Worm (Caenorhabditis elegans) whole organism, young adult: ENCODE results near the gene C05A2.4.

ENCODE experiments used
- D2030.7 ChIP-seq: fragments of 200-800 bp; sonication (Bioruptor generic); IDR thresholded peaks from 2 replicates; pipeline ENCODE4 v1.3.6; 2022; ENCODE audit warnings: missing genetic modification reagents, missing genetic modification characterization, missing compliant biosample characterization
- K11D2.4 ChIP-seq: fragments of 200-800 bp; sonication (Bioruptor generic); IDR thresholded peaks from 2 replicates; pipeline ENCODE4 v1.3.6; 2022; ENCODE audit warnings: missing genetic modification reagents, missing genetic modification characterization, missing compliant biosample characterization
- Y53F4B.3 ChIP-seq: fragments of 200-800 bp; sonication (Bioruptor generic); IDR thresholded peaks from 2 replicates; pipeline ENCODE4 v1.3.6; 2022; ENCODE audit warnings: missing genetic modification reagents, missing genetic modification characterization, missing compliant biosample characterization
- Y53G8AR.9 ChIP-seq: fragments of 200-800 bp; sonication (Bioruptor generic); conservative IDR thresholded peaks from 2 replicates; pipeline ENCODE4 v1.3.6; 2022; ENCODE audit warnings: missing genetic modification reagents, missing genetic modification characterization, missing compliant biosample characterization
- ama-1 ChIP-seq, 3 experiments: fragments of 150-350 bp in 1 of 3; sonication (generic microtip) in 2 of 3; optimal IDR thresholded peaks; 2 replicates each; lab custom pipeline; 2014 to 2018; ENCODE audit warnings: missing biosample characterization in 2 of 3, missing genetic modification characterization in 2 of 3, missing genetic modification reagents in 2 of 3
- aptf-2 ChIP-seq: fragments of 200-800 bp; sonication (Bioruptor generic); conservative IDR thresholded peaks from 2 replicates; pipeline ENCODE4 v1.3.6; 2022; ENCODE audit warnings: missing genetic modification reagents, missing genetic modification characterization, missing compliant biosample characterization
- atf-7 ChIP-seq: sonication (generic microtip); optimal IDR thresholded peaks from 2 replicates; lab custom pipeline; 2017; ENCODE audit warnings: mild to moderate bottlenecking, missing genetic modification characterization, missing compliant biosample characterization
- attf-3 ChIP-seq: fragments of 200-800 bp; sonication (Bioruptor generic); conservative IDR thresholded peaks from 2 replicates; pipeline ENCODE4 v1.3.6; 2022; ENCODE audit warnings: missing genetic modification reagents, missing genetic modification characterization, missing compliant biosample characterization
- bed-1 ChIP-seq: fragments of 200-800 bp; sonication (Bioruptor generic); IDR thresholded peaks from 2 replicates; pipeline ENCODE4 v1.3.6; 2022; ENCODE audit warnings: missing genetic modification reagents, missing genetic modification characterization, missing compliant biosample characterization
- cebp-1 ChIP-seq, 2 experiments: fragments of 200-800 bp in 1 of 2; sonication (Bioruptor generic) in 1 of 2; sonication (generic microtip) in 1 of 2; IDR thresholded peaks in 1 of 2; optimal IDR thresholded peaks in 1 of 2; 2 replicates each; pipeline versions ENCODE4 v1.3.6 to Lab custom; 2017 to 2022; ENCODE audit warnings: missing compliant biosample characterization in 2 of 2, missing genetic modification characterization in 2 of 2, mild to moderate bottlenecking in 1 of 2, missing genetic modification reagents in 1 of 2, moderate library complexity in 1 of 2
- ceh-40 ChIP-seq: fragments of 200-800 bp; sonication (Bioruptor generic); IDR thresholded peaks from 2 replicates; pipeline ENCODE4 v1.3.6; 2022; ENCODE audit warnings: missing genetic modification characterization, missing compliant biosample characterization
- dox-1 ChIP-seq: fragments of 200-800 bp; sonication (Bioruptor generic); IDR thresholded peaks from 2 replicates; pipeline ENCODE4 v1.3.6; 2022; ENCODE audit warnings: missing genetic modification reagents, missing genetic modification characterization, missing compliant biosample characterization
- dpff-1 ChIP-seq: sonication (generic microtip); optimal IDR thresholded peaks from 2 replicates; lab custom pipeline; 2017; ENCODE audit warnings: mild to moderate bottlenecking, missing genetic modification characterization, missing compliant biosample characterization
- dpl-1 ChIP-seq: fragments of 150-350 bp; optimal IDR thresholded peaks from 2 replicates; lab custom pipeline; 2014; ENCODE audit warnings: missing biosample characterization, missing genetic modification reagents, missing genetic modification characterization
- efl-1 ChIP-seq: fragments of 150-350 bp; optimal IDR thresholded peaks from 2 replicates; lab custom pipeline; 2014; ENCODE audit warnings: missing biosample characterization, missing genetic modification reagents, missing genetic modification characterization
- egl-18 ChIP-seq: fragments of 200-800 bp; sonication (Bioruptor generic); IDR thresholded peaks from 2 replicates; pipeline ENCODE4 v1.3.6; 2022; ENCODE audit warnings: missing genetic modification reagents, missing genetic modification characterization, missing compliant biosample characterization
- ekl-4 ChIP-seq: fragments of 200-800 bp; sonication (Bioruptor generic); IDR thresholded peaks from 2 replicates; pipeline ENCODE4 v1.3.6; 2022; ENCODE audit warnings: missing genetic modification reagents, missing genetic modification characterization, missing compliant biosample characterization
- ets-4 ChIP-seq: fragments of 200-800 bp; sonication (Bioruptor generic); optimal IDR thresholded peaks from 2 replicates; lab custom pipeline; 2018; ENCODE audit warnings: mild to moderate bottlenecking, missing genetic modification characterization, missing compliant biosample characterization
- fkh-3 ChIP-seq: sonication (generic microtip); optimal IDR thresholded peaks from 2 replicates; lab custom pipeline; 2016; ENCODE audit warnings: mild to moderate bottlenecking, missing genetic modification characterization, missing compliant biosample characterization
- hlh-12 ChIP-seq: sonication (generic microtip); optimal IDR thresholded peaks from 2 replicates; lab custom pipeline; 2016; ENCODE audit warnings: missing genetic modification characterization, missing compliant biosample characterization
- hsf-1 ChIP-seq: fragments of 200-800 bp; sonication (Bioruptor generic); IDR thresholded peaks from 2 replicates; pipeline ENCODE4 v1.3.6; 2022; ENCODE audit warnings: missing genetic modification reagents, missing genetic modification characterization, missing compliant biosample characterization
- let-607 ChIP-seq, 2 experiments: fragments of 200-800 bp in 1 of 2; sonication (Bioruptor generic) in 1 of 2; sonication (generic microtip) in 1 of 2; optimal IDR thresholded peaks; 2 replicates each; lab custom pipeline; 2016 to 2018; ENCODE audit warnings: mild to moderate bottlenecking in 2 of 2, missing compliant biosample characterization in 2 of 2, missing genetic modification characterization in 2 of 2, moderate library complexity in 2 of 2, missing genotype in 1 of 2
- lin-40 ChIP-seq: sonication (generic microtip); optimal IDR thresholded peaks from 2 replicates; lab custom pipeline; 2016; ENCODE audit warnings: missing genetic modification characterization, mild to moderate bottlenecking, missing compliant biosample characterization, missing genotype, missing genetic modification reagents
- lir-1 ChIP-seq: fragments of 200-800 bp; sonication (Bioruptor generic); conservative IDR thresholded peaks from 2 replicates; pipeline ENCODE4 v1.3.6; 2022; ENCODE audit warnings: missing genetic modification reagents, missing genetic modification characterization, missing compliant biosample characterization
- lsl-1 ChIP-seq: fragments of 200-800 bp; sonication (Bioruptor generic); optimal IDR thresholded peaks from 2 replicates; lab custom pipeline; 2018; ENCODE audit warnings: mild to moderate bottlenecking, missing genetic modification characterization, moderate library complexity, missing compliant biosample characterization
- nfya-1 ChIP-seq: sonication (generic microtip); optimal IDR thresholded peaks from 2 replicates; lab custom pipeline; 2017; ENCODE audit warnings: antibody characterized with exemption, missing compliant biosample characterization, missing genetic modification characterization, borderline replicate concordance; ENCODE audit not compliant: insufficient read depth
- nfyb-1 ChIP-seq: fragments of 200-800 bp; sonication (Bioruptor generic); IDR thresholded peaks from 2 replicates; pipeline ENCODE4 v1.3.6; 2022; ENCODE audit warnings: missing genetic modification reagents, missing genetic modification characterization, missing compliant biosample characterization
- nhr-80 ChIP-seq: sonication (generic microtip); optimal IDR thresholded peaks from 2 replicates; lab custom pipeline; 2016; ENCODE audit warnings: missing genetic modification characterization, missing compliant biosample characterization
- pbrm-1 ChIP-seq: fragments of 200-800 bp; sonication (Bioruptor generic); IDR thresholded peaks from 2 replicates; pipeline ENCODE4 v1.3.6; 2022; ENCODE audit warnings: missing genetic modification reagents, missing genetic modification characterization, missing compliant biosample characterization
- rec-8 ChIP-seq, 2 experiments: sonication (generic microtip); optimal IDR thresholded peaks; 2 replicates each; lab custom pipeline; 2016; ENCODE audit warnings: mild to moderate bottlenecking in 2 of 2, missing genetic modification characterization in 2 of 2, missing genetic modification reagents in 2 of 2, missing genotype in 2 of 2, missing biosample characterization in 1 of 2, missing compliant biosample characterization in 1 of 2, moderate library complexity in 1 of 2
- repo-1 ChIP-seq: sonication (generic microtip); optimal IDR thresholded peaks from 2 replicates; lab custom pipeline; 2017; ENCODE audit warnings: mild to moderate bottlenecking, missing genetic modification characterization, missing compliant biosample characterization
- snpc-4 ChIP-seq, 5 experiments: fragments of 150-350 bp in 1 of 5; sonication (generic microtip) in 4 of 5; optimal IDR thresholded peaks; 2 replicates each; lab custom pipeline; 2014 to 2018; ENCODE audit warnings: missing genetic modification characterization in 5 of 5, missing biosample characterization in 3 of 5, antibody characterized with exemption in 2 of 5, mild to moderate bottlenecking in 2 of 5, missing compliant biosample characterization in 2 of 5, missing genotype in 2 of 5, moderate library complexity in 2 of 5, missing genetic modification reagents in 1 of 5
- somi-1 ChIP-seq: fragments of 200-800 bp; sonication (Bioruptor generic); optimal IDR thresholded peaks from 2 replicates; lab custom pipeline; 2018; ENCODE audit warnings: mild to moderate bottlenecking, missing genetic modification characterization, missing compliant biosample characterization
- tbp1 ChIP-seq: fragments of 200-800 bp; sonication (Bioruptor generic); optimal IDR thresholded peaks from 2 replicates; lab custom pipeline; 2018; ENCODE audit warnings: mild to moderate bottlenecking, missing genetic modification characterization, missing compliant biosample characterization
- tlf-1 ChIP-seq: fragments of 200-800 bp; sonication (Bioruptor generic); optimal IDR thresholded peaks from 2 replicates; lab custom pipeline; 2018; ENCODE audit warnings: mild to moderate bottlenecking, missing genetic modification characterization, missing compliant biosample characterization
- unc-130 ChIP-seq: sonication (generic microtip); optimal IDR thresholded peaks from 2 replicates; lab custom pipeline; 2016; ENCODE audit warnings: missing genetic modification reagents, missing genetic modification characterization, missing compliant biosample characterization
- unc-62 ChIP-seq: fragments of 150-350 bp; optimal IDR thresholded peaks from 2 replicates; lab custom pipeline; 2014; ENCODE audit warnings: missing biosample characterization, missing genetic modification reagents, missing genetic modification characterization
- zfh-2 ChIP-seq: fragments of 200-800 bp; sonication (Bioruptor generic); conservative IDR thresholded peaks from 2 replicates; pipeline ENCODE4 v1.3.6; 2022; ENCODE audit warnings: missing genetic modification reagents, missing genetic modification characterization, missing compliant biosample characterization
- ztf-22 ChIP-seq: fragments of 200-800 bp; sonication (Bioruptor generic); optimal IDR thresholded peaks from 2 replicates; lab custom pipeline; 2018; ENCODE audit warnings: mild to moderate bottlenecking, missing genetic modification characterization, moderate library complexity, missing compliant biosample characterization
- ztf-26 ChIP-seq: sonication (generic microtip); optimal IDR thresholded peaks from 2 replicates; lab custom pipeline; 2017; ENCODE audit warnings: missing genetic modification characterization, missing compliant biosample characterization

The C05A2.4 gene

ce11 chrV:10725424-10725951 lies 30.2 kb downstream of the C05A2.4 start:
- TF ChIP-seq Y53F4B.3 (GFP tag; lab: Robert Waterston, UW) (no peak), nfyb-1 (GFP tag; lab: Robert Waterston, UW) (no peak), ekl-4 (0 out of 2 replicates have a peak, but pooled peaks have one; percentile 9), nfya-1 (no peak), cebp-1 (GFP tag; IDR thresholded peaks at IDR 0.05; lab: Robert Waterston, UW) (0 out of 2 replicates have a peak, but pooled peaks have one; percentile 10), cebp-1 (tag; optimal IDR thresholded peaks at IDR 0.05; lab: Kevin White, UChicago) (no peak), ceh-40 (GFP tag; lab: Robert Waterston, UW) (no peak), unc-62 (GFP tag; lab: Kevin White, UChicago) (no peak), hlh-12 (tag; lab: Kevin White, UChicago) (no peak), efl-1 (GFP tag; lab: Kevin White, UChicago) (no peak), bed-1 (GFP tag; lab: Robert Waterston, UW) (no peak)

- TF ChIP-seq zfh-2 (GFP tag; lab: Robert Waterston, UW) (no peak), nhr-80 (tag; lab: Kevin White, UChicago) (peak; percentile 86), dpff-1 (tag; lab: Kevin White, UChicago) (no peak), unc-62 (GFP tag; lab: Kevin White, UChicago) (no peak), D2030.7 (no peak), tlf-1 (GFP tag; lab: Kevin White, UChicago) (no peak)
- TF ChIP-seq, all 124 proteins: peak for 1
These were observed 31.4 kb downstream of the C05A2.4 start for ce11 chrV:10726691-10727090.

- peak; percentile 26 for TF ChIP-seq somi-1 (GFP tag; lab: Kevin White, UChicago)
- 0 out of 2 replicates have a peak, but pooled peaks have one; percentile 19 for TF ChIP-seq Y53G8AR.9 (GFP tag; lab: Robert Waterston, UW)
- no peak for TF ChIP-seq ceh-40 (GFP tag; lab: Robert Waterston, UW)
- TF ChIP-seq ama-1 (optimal IDR thresholded peaks at IDR 0.05; lab: Kevin White, UChicago): no peak
- no peak for TF ChIP-seq ama-1 (GFP tag; optimal IDR thresholded peaks at IDR 0.05; lab: Kevin White, UChicago)
- 0 out of 2 replicates have a peak, but pooled peaks have one; percentile 24 for TF ChIP-seq K11D2.4 (GFP tag; lab: Robert Waterston, UW)
- no peak for TF ChIP-seq lir-1 (GFP tag; lab: Robert Waterston, UW)
- TF ChIP-seq snpc-4 (GFP tag; optimal IDR thresholded peaks at IDR 0.05; lab: Kevin White, UChicago): no peak
- TF ChIP-seq snpc-4 (tag; optimal IDR thresholded peaks at IDR 0.05; lab: Kevin White, UChicago): no peak
- no peak for TF ChIP-seq egl-18 (GFP tag; lab: Robert Waterston, UW)
- no peak for TF ChIP-seq aptf-2 (GFP tag; lab: Robert Waterston, UW)
- TF ChIP-seq let-607 (tag; optimal IDR thresholded peaks at IDR 0.05; lab: Kevin White, UChicago): no peak
- TF ChIP-seq dpl-1 (GFP tag; lab: Kevin White, UChicago): no peak
These were observed 32.4 kb downstream of the C05A2.4 start for ce11 chrV:10727651-10728050.

- TF ChIP-seq rec-8 (tag; optimal IDR thresholded peaks at IDR 0.05; lab: Kevin White, UChicago) (no peak), lin-40 (tag; lab: Kevin White, UChicago) (peak; percentile 18), repo-1 (tag; lab: Kevin White, UChicago) (no peak), unc-130 (GFP tag; lab: Kevin White, UChicago) (no peak), fkh-3 (tag; lab: Kevin White, UChicago) (no peak), pbrm-1 (no peak), hsf-1 (GFP tag; lab: Robert Waterston, UW) (no peak), nhr-80 (tag; lab: Kevin White, UChicago) (peak; percentile 84), ztf-26 (peak; percentile 17), tlf-1 (GFP tag; lab: Kevin White, UChicago) (no peak), attf-3 (no peak), atf-7 (tag; lab: Kevin White, UChicago) (peak; percentile 51), ets-4 (peak; percentile 35), cebp-1 (GFP tag; IDR thresholded peaks at IDR 0.05; lab: Robert Waterston, UW) (no peak), cebp-1 (tag; optimal IDR thresholded peaks at IDR 0.05; lab: Kevin White, UChicago) (peak; percentile 38), lsl-1 (no peak), dox-1 (GFP tag; lab: Robert Waterston, UW) (peak; percentile 15; the same call in 1 of the 2 replicates), tbp1 (GFP tag; lab: Kevin White, UChicago) (peak; percentile 5), ekl-4 (no peak), bed-1 (GFP tag; lab: Robert Waterston, UW) (no peak), ztf-22 (GFP tag; lab: Kevin White, UChicago) (peak; percentile 29)
These were observed 34.2 kb downstream of the C05A2.4 start for ce11 chrV:10729456-10729904.
